Worm (Caenorhabditis elegans) whole organism, late embryonic: ENCODE measurements around the gene Y64G10A.7.

Experiments used
- C08G9.2 ChIP-seq: sonication (generic microtip); optimal IDR thresholded peaks from 2 replicates; lab custom pipeline; 2016; ENCODE audit warnings: mild to moderate bottlenecking, missing genetic modification characterization, moderate library complexity, missing compliant biosample characterization
- F13H6.1 ChIP-seq: sonication (generic microtip); optimal IDR thresholded peaks from 2 replicates; lab custom pipeline; 2016; ENCODE audit warnings: missing genetic modification characterization, missing compliant biosample characterization
- K09A11.1 ChIP-seq: sonication (generic microtip); optimal IDR thresholded peaks from 2 replicates; lab custom pipeline; 2017; ENCODE audit warnings: antibody characterized with exemption, mild to moderate bottlenecking, missing genetic modification characterization, missing compliant biosample characterization; ENCODE audit not compliant: insufficient read depth
- ahr-1 ChIP-seq: sonication (generic microtip); optimal IDR thresholded peaks from 2 replicates; lab custom pipeline; 2016; ENCODE audit warnings: missing genetic modification characterization, missing compliant biosample characterization
- ceh-14 ChIP-seq: sonication (generic microtip); optimal IDR thresholded peaks from 2 replicates; lab custom pipeline; 2016; ENCODE audit warnings: missing genotype, missing genetic modification characterization, missing compliant biosample characterization
- ceh-18 ChIP-seq: sonication (generic microtip); optimal IDR thresholded peaks from 2 replicates; lab custom pipeline; 2016; ENCODE audit warnings: missing genetic modification characterization, missing compliant biosample characterization
- ceh-19 ChIP-seq: fragments of 200-800 bp; sonication (Bioruptor generic); optimal IDR thresholded peaks from 2 replicates; lab custom pipeline; 2018; ENCODE audit warnings: mild to moderate bottlenecking, missing genetic modification characterization, missing compliant biosample characterization
- ceh-24 ChIP-seq: sonication (generic microtip); optimal IDR thresholded peaks from 2 replicates; lab custom pipeline; 2016; ENCODE audit warnings: mild to moderate bottlenecking, missing genetic modification characterization, missing compliant biosample characterization
- ceh-31 ChIP-seq: sonication (generic microtip); optimal IDR thresholded peaks from 2 replicates; lab custom pipeline; 2016; ENCODE audit warnings: missing genetic modification characterization, missing compliant biosample characterization
- ceh-48 ChIP-seq: sonication (generic microtip); optimal IDR thresholded peaks from 2 replicates; lab custom pipeline; 2016; ENCODE audit warnings: missing genetic modification characterization, inconsistent platforms, missing compliant biosample characterization
- ceh-6 ChIP-seq: fragments of 200-800 bp; sonication (Bioruptor generic); optimal IDR thresholded peaks from 2 replicates; lab custom pipeline; 2018; ENCODE audit warnings: mild to moderate bottlenecking, missing genetic modification characterization, missing compliant biosample characterization
- ceh-9 ChIP-seq: sonication (generic microtip); optimal IDR thresholded peaks from 2 replicates; lab custom pipeline; 2016; ENCODE audit warnings: mild to moderate bottlenecking, missing genetic modification characterization, inconsistent platforms, missing compliant biosample characterization
- dve-1 ChIP-seq: sonication (generic microtip); optimal IDR thresholded peaks from 2 replicates; lab custom pipeline; 2017; ENCODE audit warnings: antibody characterized with exemption, mild to moderate bottlenecking, missing genetic modification characterization, missing compliant biosample characterization
- elt-4 ChIP-seq: sonication (generic microtip); optimal IDR thresholded peaks from 2 replicates; lab custom pipeline; 2016; ENCODE audit warnings: missing genetic modification characterization, missing compliant biosample characterization
- eyg-1 ChIP-seq: sonication (generic microtip); optimal IDR thresholded peaks from 2 replicates; lab custom pipeline; 2016; ENCODE audit warnings: missing genotype, missing genetic modification characterization, missing compliant biosample characterization
- fkh-10 ChIP-seq: fragments of 150-350 bp; optimal IDR thresholded peaks from 2 replicates; lab custom pipeline; 2014; ENCODE audit warnings: missing biosample characterization, missing genetic modification reagents, missing genetic modification characterization
- hlh-13 ChIP-seq: fragments of 200-800 bp; sonication (Bioruptor generic); optimal IDR thresholded peaks from 2 replicates; lab custom pipeline; 2018; ENCODE audit warnings: mild to moderate bottlenecking, missing genetic modification characterization, missing compliant biosample characterization
- hlh-15 ChIP-seq: sonication (generic microtip); optimal IDR thresholded peaks from 2 replicates; lab custom pipeline; 2016; ENCODE audit warnings: missing genetic modification characterization, missing compliant biosample characterization
- hlh-30 ChIP-seq: sonication (generic microtip); optimal IDR thresholded peaks from 2 replicates; lab custom pipeline; 2017; ENCODE audit warnings: antibody characterized with exemption, missing genetic modification characterization, missing compliant biosample characterization; ENCODE audit not compliant: insufficient read depth
- lim-6 ChIP-seq: sonication (generic microtip); optimal IDR thresholded peaks from 2 replicates; lab custom pipeline; 2016; ENCODE audit warnings: missing genetic modification characterization, missing compliant biosample characterization
- nfya-1 ChIP-seq: sonication (generic microtip); optimal IDR thresholded peaks from 2 replicates; lab custom pipeline; 2017; ENCODE audit warnings: missing genetic modification characterization, mild to moderate bottlenecking, missing compliant biosample characterization, antibody characterized with exemption, moderate library complexity
- nhr-11 ChIP-seq: fragments of 150-350 bp; optimal IDR thresholded peaks from 2 replicates; lab custom pipeline; 2014; ENCODE audit warnings: missing biosample characterization, missing genetic modification characterization
- nhr-232 ChIP-seq: sonication (generic microtip); optimal IDR thresholded peaks from 2 replicates; lab custom pipeline; 2016; ENCODE audit warnings: missing genetic modification characterization, missing compliant biosample characterization
- npax-4 ChIP-seq: sonication (generic microtip); optimal IDR thresholded peaks from 2 replicates; lab custom pipeline; 2016; ENCODE audit warnings: missing genetic modification characterization, missing compliant biosample characterization
- pag-3 ChIP-seq: sonication (generic microtip); optimal IDR thresholded peaks from 2 replicates; lab custom pipeline; 2016; ENCODE audit warnings: missing compliant biosample characterization, missing genetic modification characterization, borderline replicate concordance
- pha-4 ChIP-seq: fragments of 150-350 bp; optimal IDR thresholded peaks from 2 replicates; lab custom pipeline; 2018; ENCODE audit warnings: missing biosample characterization, missing genetic modification reagents, missing genetic modification characterization
- sdc-2 ChIP-seq: sonication (generic microtip); optimal IDR thresholded peaks from 2 replicates; lab custom pipeline; 2016; ENCODE audit warnings: missing genotype, missing genetic modification characterization, missing compliant biosample characterization
- sox-2 ChIP-seq: fragments of 200-800 bp; sonication (Bioruptor generic); IDR thresholded peaks from 2 replicates; pipeline ENCODE4 v1.3.6; 2022; ENCODE audit warnings: missing genetic modification reagents, missing genetic modification characterization, missing compliant biosample characterization
- sox-4 ChIP-seq: sonication (generic microtip); optimal IDR thresholded peaks from 2 replicates; lab custom pipeline; 2017; ENCODE audit warnings: mild to moderate bottlenecking, missing genetic modification characterization, inconsistent platforms, missing compliant biosample characterization
- tbx-2 ChIP-seq: sonication (generic microtip); optimal IDR thresholded peaks from 2 replicates; lab custom pipeline; 2016; ENCODE audit warnings: missing genetic modification characterization, missing compliant biosample characterization
- tbx-7 ChIP-seq: sonication (generic microtip); optimal IDR thresholded peaks from 2 replicates; lab custom pipeline; 2016; ENCODE audit warnings: missing genotype, missing genetic modification characterization, missing compliant biosample characterization
- unc-42 ChIP-seq: sonication (generic microtip); optimal IDR thresholded peaks from 2 replicates; lab custom pipeline; 2016; ENCODE audit warnings: missing genotype, missing genetic modification characterization, missing compliant biosample characterization
- unc-55 ChIP-seq: sonication (generic microtip); optimal IDR thresholded peaks from 2 replicates; lab custom pipeline; 2017; ENCODE audit warnings: missing biosample characterization, missing genetic modification reagents, missing genetic modification characterization
- unc-86 ChIP-seq: sonication (generic microtip); optimal IDR thresholded peaks from 2 replicates; lab custom pipeline; 2016; ENCODE audit warnings: missing genetic modification characterization, missing compliant biosample characterization
- zip-5 ChIP-seq: sonication (generic microtip); optimal IDR thresholded peaks from 2 replicates; lab custom pipeline; 2016; ENCODE audit warnings: missing genetic modification characterization, missing compliant biosample characterization
- ztf-16 ChIP-seq: sonication (generic microtip); optimal IDR thresholded peaks from 2 replicates; lab custom pipeline; 2017; ENCODE audit warnings: missing genetic modification characterization, missing compliant biosample characterization

The Y64G10A.7 gene

ce11 chrIV:14257528-14257927 is 34.2 kb upstream of the Y64G10A.7 start:
- TF ChIP-seq ahr-1 (tag; lab: Kevin White, UChicago) (no peak), ztf-16 (no peak), ceh-24 (no peak), hlh-30 (tag; lab: Kevin White, UChicago) (no peak), elt-4 (tag; lab: Kevin White, UChicago) (no peak), sox-2 (no peak), hlh-13 (no peak), pha-4 (tag; lab: Kevin White, UChicago) (no peak), eyg-1 (no peak), nhr-232 (tag; lab: Kevin White, UChicago) (no peak), tbx-7 (tag; lab: Kevin White, UChicago) (no peak), unc-86 (no peak), ceh-9 (tag; lab: Kevin White, UChicago) (no peak), tbx-2 (no peak), ceh-31 (no peak), zip-5 (tag; lab: Kevin White, UChicago) (no peak), hlh-15 (no peak), dve-1 (tag; lab: Kevin White, UChicago) (no peak), sox-4 (tag; lab: Kevin White, UChicago) (no peak)

DNA sequence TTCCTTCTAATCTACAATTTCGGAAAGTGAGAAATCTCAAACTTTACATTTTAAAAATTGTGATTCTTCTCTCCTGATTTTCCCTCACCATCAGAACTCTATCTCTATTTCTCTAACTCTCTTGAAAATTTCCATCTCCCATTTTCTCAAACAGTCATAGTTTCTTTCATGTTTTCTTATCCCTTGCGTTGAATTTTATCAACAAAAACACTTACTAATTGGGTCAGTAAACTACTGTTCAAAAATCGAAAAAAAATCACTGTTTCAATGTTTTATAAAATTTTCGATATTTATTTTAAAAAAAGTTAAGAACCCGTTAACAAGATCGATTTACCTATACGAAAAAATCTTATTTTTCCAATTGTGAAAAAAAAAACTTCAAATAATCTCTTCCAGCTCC is 32.5 kb upstream of the Y64G10A.7 start:
- no peak for TF ChIP-seq pha-4 (tag; lab: Kevin White, UChicago)
- no peak for TF ChIP-seq ceh-18
- TF ChIP-seq ahr-1 (tag; lab: Kevin White, UChicago): no peak
- TF ChIP-seq ceh-19 (GFP tag; lab: Kevin White, UChicago): no peak
- no peak for TF ChIP-seq hlh-15
- no peak for TF ChIP-seq nhr-232 (tag; lab: Kevin White, UChicago)
- TF ChIP-seq fkh-10 (GFP tag; lab: Kevin White, UChicago): no peak
- no peak for TF ChIP-seq C08G9.2 (tag; lab: Kevin White, UChicago)
- TF ChIP-seq, all 69 proteins: peak for 0

DNA sequence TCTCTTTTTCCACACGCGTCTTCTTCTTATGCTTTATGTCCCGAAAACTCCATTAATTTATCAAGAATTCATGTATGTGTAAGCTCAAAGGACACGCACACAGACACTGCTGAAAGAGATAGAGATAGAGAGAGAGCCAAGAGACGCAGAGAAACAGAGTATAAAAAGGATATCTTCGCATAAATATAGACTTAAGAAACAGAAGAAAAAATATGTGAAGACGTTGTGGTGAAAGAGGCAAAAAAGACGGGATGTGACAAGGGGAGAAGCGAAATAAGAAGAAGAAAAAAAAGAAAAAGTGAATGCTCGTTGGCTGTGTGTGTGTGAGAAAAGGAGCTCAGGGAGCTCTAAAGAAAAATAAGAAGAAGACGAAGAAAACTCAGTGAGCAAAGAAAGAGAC is 30.9 kb upstream of the Y64G10A.7 start:
- peak; percentile 30 for TF ChIP-seq ceh-18
- TF ChIP-seq ceh-31: peak; percentile 18
- peak; percentile 0 for TF ChIP-seq unc-55 (GFP tag; lab: Kevin White, UChicago)
- no peak for TF ChIP-seq F13H6.1 (tag; lab: Kevin White, UChicago)
- TF ChIP-seq nfya-1 (tag; lab: Kevin White, UChicago): peak; percentile 18
- peak; percentile 66 for TF ChIP-seq unc-42 (tag; lab: Kevin White, UChicago)
- no peak for TF ChIP-seq ceh-48 (tag; lab: Kevin White, UChicago)

DNA sequence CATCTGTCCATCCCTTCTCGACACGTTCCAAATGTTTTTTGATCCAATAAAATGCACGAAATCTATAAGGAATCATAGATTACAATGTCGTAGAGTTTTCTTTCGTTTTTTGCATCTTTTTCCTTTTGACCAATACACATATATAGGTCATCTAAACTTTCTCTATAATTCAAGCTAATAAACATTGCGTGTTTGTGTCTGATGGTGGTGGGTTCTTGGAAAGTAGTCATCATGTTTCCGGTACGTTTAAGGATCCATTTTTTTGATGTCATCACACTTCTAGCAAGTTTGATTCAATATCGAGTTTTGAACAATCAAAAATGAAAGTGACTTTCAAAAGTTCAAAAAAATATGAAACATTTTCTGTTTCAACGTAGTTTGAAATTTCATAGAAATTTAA is 22.8 kb upstream of the Y64G10A.7 start:
- TF ChIP-seq pag-3 (no peak), lim-6 (no peak), ceh-24 (no peak), nhr-11 (no peak), ceh-6 (no peak), sdc-2 (no peak), nhr-232 (tag; lab: Kevin White, UChicago) (no peak), ztf-16 (no peak), npax-4 (tag; lab: Kevin White, UChicago) (no peak)

ce11 chrIV:14269932-14270331 is 21.8 kb upstream of the Y64G10A.7 start:
- TF ChIP-seq K09A11.1 (no peak), ceh-18 (no peak), ceh-6 (no peak), tbx-2 (no peak), pag-3 (no peak), ceh-14 (no peak)
